Worm (Caenorhabditis elegans) whole organism, mixed stage, embryonic: ENCODE data around the gene PDB1.1.

Experiments used
- blmp-1 ChIP-seq: fragments of 150-350 bp; optimal IDR thresholded peaks from 2 replicates; lab custom pipeline; 2014; ENCODE audit warnings: missing biosample characterization, missing genetic modification characterization
- ces-1 ChIP-seq: fragments of 150-350 bp; optimal IDR thresholded peaks from 2 replicates; lab custom pipeline; 2014; ENCODE audit warnings: missing biosample characterization, missing genetic modification reagents, missing genetic modification characterization
- elt-3 ChIP-seq: fragments of 150-350 bp; optimal IDR thresholded peaks from 2 replicates; lab custom pipeline; 2014; ENCODE audit warnings: missing biosample characterization, missing genetic modification characterization
- lin-13 ChIP-seq: fragments of 150-350 bp; optimal IDR thresholded peaks from 2 replicates; lab custom pipeline; 2014; ENCODE audit warnings: missing biosample characterization, missing genetic modification characterization
- lsy-2 ChIP-seq: fragments of 150-350 bp; optimal IDR thresholded peaks from 2 replicates; lab custom pipeline; 2014; ENCODE audit warnings: missing biosample characterization, missing genetic modification characterization
- nhr-2 ChIP-seq: fragments of 150-350 bp; optimal IDR thresholded peaks from 2 replicates; lab custom pipeline; 2014; ENCODE audit warnings: missing biosample characterization, missing genetic modification characterization
- unc-39 ChIP-seq: fragments of 150-350 bp; optimal IDR thresholded peaks from 2 replicates; lab custom pipeline; 2014; ENCODE audit warnings: missing biosample characterization, missing genetic modification characterization
- unc-62 ChIP-seq: fragments of 150-350 bp; optimal IDR thresholded peaks from 2 replicates; lab custom pipeline; 2014; ENCODE audit warnings: missing biosample characterization, missing genetic modification reagents, missing genetic modification characterization
- ztf-11 ChIP-seq: fragments of 150-350 bp; optimal IDR thresholded peaks from 2 replicates; lab custom pipeline; 2014; ENCODE audit warnings: missing biosample characterization, missing genetic modification characterization

- TF ChIP-seq lsy-2 (tag; lab: Kevin White, UChicago): no peak
- TF ChIP-seq blmp-1 (tag; lab: Kevin White, UChicago): no peak
- TF ChIP-seq ztf-11 (tag; lab: Kevin White, UChicago): no peak
- TF ChIP-seq lin-13: no peak
- TF ChIP-seq nhr-2: peak; percentile 73
- no peak for TF ChIP-seq unc-39 (tag; lab: Kevin White, UChicago)
- no peak for TF ChIP-seq elt-3
- no peak for TF ChIP-seq unc-62
- TF ChIP-seq ces-1 (GFP tag; lab: Kevin White, UChicago): no peak
Observed at ce11 chrX:7562625-7563024, 3.7 kb upstream of the PDB1.1 start, which contains the start of gene sto-1.
